Worm (Caenorhabditis elegans): ENCODE data around the gene nhr-225.

- TF ChIP-seq pha-4 (tag; optimal IDR thresholded peaks at IDR 0.05) (no peak), C06A6.2 (GFP tag; conservative IDR thresholded peaks at IDR 0.05) (no peak), attf-3 (GFP tag; conservative IDR thresholded peaks at IDR 0.05) (no peak), bed-1 (GFP tag; IDR thresholded peaks at IDR 0.05) (no peak)
Measured at ce11 chrV:2264925-2265324, 25.3 kb downstream of the nhr-225 start.
